Fruit fly (Drosophila melanogaster): Measurements from ENCODE around the gene Toll-6.

DNA sequence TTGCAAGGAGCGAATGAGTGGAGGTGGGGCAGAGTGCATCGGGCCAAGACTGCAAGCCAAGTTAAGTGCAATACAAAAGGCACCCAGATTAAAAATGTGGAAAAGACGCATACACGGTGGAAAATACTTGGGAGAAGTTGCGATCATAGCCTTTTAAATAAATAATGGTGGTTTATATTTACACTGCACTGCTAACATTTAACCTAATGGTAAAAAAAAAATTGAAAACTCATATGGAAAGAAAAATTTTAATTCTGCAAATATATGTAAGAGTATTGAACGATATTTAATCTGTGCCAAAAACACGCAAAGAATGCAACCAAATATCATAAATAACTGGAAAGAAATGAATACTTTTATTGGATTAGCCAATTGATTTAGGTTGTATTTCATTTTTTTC lies 21.5 kb upstream of the Toll-6 start:
- no peak for TF ChIP-seq croc (GFP tag; conservative IDR thresholded peaks at IDR 0.05)
- no peak for TF ChIP-seq Dll (GFP tag; IDR thresholded peaks at IDR 0.05; ENCODE audit: partially characterized antibody)
- TF ChIP-seq Myb (GFP tag; optimal IDR thresholded peaks at IDR 0.05): no peak
- TF ChIP-seq CG16863 (GFP tag; optimal IDR thresholded peaks at IDR 0.05): no peak
- no peak for TF ChIP-seq CG8388 (GFP tag; optimal IDR thresholded peaks at IDR 0.05)
- no peak for TF ChIP-seq CG7963 (GFP tag; IDR thresholded peaks at IDR 0.05; ENCODE audit: partially characterized antibody)
- TF ChIP-seq Hr78 (GFP tag; optimal IDR thresholded peaks at IDR 0.05): no peak

All from whole organism, embryonic.